Fruit fly (Drosophila melanogaster) whole organism, pupa: ENCODE results near the gene CG13917.

Experiments used
- CG10348 ChIP-seq: fragments of 200-800 bp; sonication (Bioruptor generic); IDR thresholded peaks from 2 replicates; pipeline ENCODE4 v1.3.6; 2022; ENCODE audit warnings: missing biosample characterization, missing genetic modification characterization
- CG12605 ChIP-seq: fragments of 200-800 bp; sonication (Bioruptor generic); IDR thresholded peaks from 2 replicates; pipeline ENCODE4 v1.3.6; 2022; ENCODE audit warnings: missing biosample characterization, missing genetic modification characterization
- CG13204 ChIP-seq: fragments of 200-800 bp; sonication (Bioruptor generic); optimal IDR thresholded peaks from 2 replicates; lab custom pipeline; 2018; ENCODE audit warnings: missing biosample characterization, mild to moderate bottlenecking, missing genetic modification characterization, moderate library complexity
- CG14655 ChIP-seq: fragments of 200-800 bp; sonication (Bioruptor generic); optimal IDR thresholded peaks from 3 replicates; lab custom pipeline; 2017; ENCODE audit warnings: mild to moderate bottlenecking, missing biosample characterization, missing genetic modification reagents, missing genetic modification characterization
- CG15710 ChIP-seq: fragments of 200-800 bp; sonication (Bioruptor generic); optimal IDR thresholded peaks from 2 replicates; lab custom pipeline; 2018; ENCODE audit warnings: missing biosample characterization, mild to moderate bottlenecking, missing genetic modification characterization, moderate library complexity
- CG17806 ChIP-seq: fragments of 200-800 bp; sonication (Bioruptor generic); optimal IDR thresholded peaks from 2 replicates; lab custom pipeline; 2018; ENCODE audit warnings: missing biosample characterization, mild to moderate bottlenecking, missing genetic modification characterization, moderate library complexity
- CG32121 ChIP-seq: fragments of 200-800 bp; sonication (Bioruptor generic); IDR thresholded peaks from 2 replicates; pipeline ENCODE4 v1.3.6; 2022; ENCODE audit warnings: missing biosample characterization, missing genetic modification characterization
- CG4496 ChIP-seq: fragments of 200-800 bp; sonication (Bioruptor generic); IDR thresholded peaks from 3 replicates; pipeline ENCODE4 v1.3.6; 2022; ENCODE audit warnings: missing biosample characterization, missing genetic modification characterization
- CG8159 ChIP-seq: fragments of 200-800 bp; sonication (Bioruptor generic); optimal IDR thresholded peaks from 3 replicates; lab custom pipeline; 2018; ENCODE audit warnings: missing biosample characterization, mild to moderate bottlenecking, missing genetic modification characterization, moderate library complexity
- CG8301 ChIP-seq: fragments of 200-800 bp; sonication (Bioruptor generic); optimal IDR thresholded peaks from 2 replicates; lab custom pipeline; 2018; ENCODE audit warnings: missing biosample characterization, mild to moderate bottlenecking, missing genetic modification characterization
- CG9948 ChIP-seq: fragments of 200-800 bp; sonication (Bioruptor generic); optimal IDR thresholded peaks from 2 replicates; lab custom pipeline; 2018; ENCODE audit warnings: missing biosample characterization, mild to moderate bottlenecking, missing genetic modification characterization, moderate library complexity
- D1 ChIP-seq: fragments of 200-800 bp; sonication (Bioruptor generic); optimal IDR thresholded peaks from 2 replicates; lab custom pipeline; 2018; ENCODE audit warnings: missing biosample characterization, mild to moderate bottlenecking, missing genetic modification characterization, moderate library complexity
- EcR ChIP-seq: fragments of 200-800 bp; sonication (Bioruptor generic); optimal IDR thresholded peaks from 3 replicates; lab custom pipeline; 2019; ENCODE audit warnings: missing biosample characterization, missing genetic modification characterization, mild to moderate bottlenecking, moderate library complexity, missing genetic modification reagents
- Ets98B ChIP-seq: fragments of 200-800 bp; sonication (Bioruptor generic); IDR thresholded peaks from 2 replicates; pipeline ENCODE4 v1.3.6; 2022; ENCODE audit warnings: missing biosample characterization, missing genetic modification characterization
- Pif1A ChIP-seq: fragments of 200-800 bp; sonication (Bioruptor generic); optimal IDR thresholded peaks from 3 replicates; lab custom pipeline; 2016; ENCODE audit warnings: missing biosample characterization, missing genetic modification characterization
- Pif1B ChIP-seq: fragments of 200-800 bp; sonication (Bioruptor generic); optimal IDR thresholded peaks from 3 replicates; lab custom pipeline; 2016; ENCODE audit warnings: missing biosample characterization, missing genetic modification characterization
- fd96Ca ChIP-seq: fragments of 200-800 bp; sonication (Bioruptor generic); IDR thresholded peaks from 3 replicates; pipeline ENCODE4 v1.3.6; 2022; ENCODE audit warnings: missing biosample characterization, missing genetic modification characterization
- gl ChIP-seq: fragments of 200-800 bp; sonication (Bioruptor generic); optimal IDR thresholded peaks from 2 replicates; lab custom pipeline; 2018; ENCODE audit warnings: missing biosample characterization, mild to moderate bottlenecking, missing genetic modification characterization
- rn ChIP-seq: fragments of 200-800 bp; sonication (Bioruptor generic); IDR thresholded peaks from 2 replicates; pipeline ENCODE4 v1.3.6; 2022; ENCODE audit warnings: missing biosample characterization, missing genetic modification characterization

CG13917 gene

DNA sequence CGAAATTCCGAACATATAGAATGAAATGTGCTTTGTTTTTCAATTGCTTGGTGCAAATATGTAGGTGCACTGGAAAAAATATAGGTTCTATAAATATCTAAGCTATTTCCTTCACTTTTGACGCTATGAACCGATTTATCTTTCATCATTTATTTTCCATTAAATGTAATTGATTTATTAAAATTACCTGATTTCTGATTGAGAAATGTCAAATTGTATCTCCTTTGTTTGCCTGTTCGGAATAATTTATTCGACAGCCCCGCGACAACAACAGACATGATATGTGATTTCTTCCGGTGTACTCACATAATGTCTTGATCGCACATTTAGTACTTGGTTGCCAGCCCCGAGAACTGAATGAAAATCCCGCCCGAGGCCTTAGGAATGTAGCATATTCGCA is 33.1 kb downstream of the CG13917 start:
- peak; percentile 45; the same call in 1 of the 2 replicates for TF ChIP-seq CG32121 (GFP tag; lab: Robert Waterston, UW)
- TF ChIP-seq Pif1A (GFP tag; lab: Kevin White, UChicago): peak; percentile 43
- TF ChIP-seq CG14655: no peak
- peak; percentile 35; the same call in 1 of the 3 replicates for TF ChIP-seq CG4496 (GFP tag; lab: Robert Waterston, UW)
- peak; percentile 42 for TF ChIP-seq CG8301
- TF ChIP-seq EcR (GFP tag; lab: Kevin White, UChicago): no peak
- 0 out of 3 replicates have a peak, but pooled peaks have one; percentile 23 for TF ChIP-seq fd96Ca (GFP tag; lab: Robert Waterston, UW)
- TF ChIP-seq CG10348 (GFP tag; lab: Robert Waterston, UW): peak; percentile 27; the same call in 1 of the 2 replicates
- peak; percentile 40 for TF ChIP-seq CG8159 (tag; lab: Kevin White, UChicago)

DNA sequence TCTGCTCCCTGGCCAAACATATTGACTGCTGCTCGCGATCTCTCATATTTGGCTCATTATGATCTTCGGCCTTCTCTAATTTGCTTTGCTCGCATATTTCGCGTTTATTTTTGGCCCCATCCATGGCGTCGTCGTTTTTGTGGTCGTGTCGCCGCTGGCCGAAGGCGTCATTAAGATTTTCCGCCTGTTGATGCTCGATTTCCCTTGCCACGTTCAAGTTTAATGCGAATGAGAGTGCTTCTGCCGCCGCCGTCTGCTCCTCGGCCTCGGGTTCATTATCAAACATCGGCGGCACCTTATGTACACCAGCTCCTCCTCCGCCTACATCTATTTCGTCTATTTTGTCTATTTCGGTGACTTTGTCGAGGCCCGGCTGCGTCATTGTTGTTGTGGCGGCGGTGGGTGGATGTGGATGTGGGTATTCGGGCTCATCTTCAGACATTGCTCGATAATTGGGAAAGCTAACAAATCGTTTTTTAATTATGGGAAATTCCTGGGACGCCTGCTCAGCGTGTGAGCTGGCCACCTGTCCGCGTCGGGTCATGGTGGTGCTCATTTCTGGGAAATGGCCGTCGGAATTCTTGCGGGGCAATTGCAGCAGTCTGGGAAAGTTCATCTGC is 38.1 kb downstream of the CG13917 start:
- no peak for TF ChIP-seq CG9948 (tag; lab: Kevin White, UChicago)
- TF ChIP-seq CG14655: no peak
- TF ChIP-seq CG32121 (GFP tag; lab: Robert Waterston, UW): no peak

DNA sequence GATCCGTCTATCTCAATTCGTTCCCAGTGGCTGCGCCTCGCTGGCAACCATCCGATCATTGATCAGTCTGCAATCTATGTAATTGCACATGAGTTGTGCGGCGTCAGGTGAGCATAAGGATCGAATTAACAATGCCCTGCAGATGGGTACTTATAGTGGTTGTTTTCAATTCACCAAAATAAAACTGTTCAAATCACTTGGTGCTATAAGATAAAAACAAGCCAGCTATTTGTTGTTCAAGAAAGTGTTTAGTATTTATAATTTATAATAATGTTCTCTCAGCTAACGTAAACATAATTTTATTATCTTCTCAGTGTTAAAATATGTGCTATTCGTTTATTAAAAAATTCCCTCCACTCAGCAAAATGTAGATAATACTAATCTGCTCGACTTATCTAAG is 39.2 kb downstream of the CG13917 start, which contains the start of gene CG12105:
Gene CG12105 (minus strand): TSS at position 101 of the 400 bp plus-strand sequence.
- TF ChIP-seq CG8301: no peak
- no peak for TF ChIP-seq CG8159 (tag; lab: Kevin White, UChicago)
- no peak for TF ChIP-seq CG13204 (GFP tag; lab: Kevin White, UChicago)
- TF ChIP-seq EcR (GFP tag; lab: Kevin White, UChicago): no peak
- no peak for TF ChIP-seq CG9948 (tag; lab: Kevin White, UChicago)
- TF ChIP-seq CG32121 (GFP tag; lab: Robert Waterston, UW): no peak
- TF ChIP-seq rn (GFP tag; lab: Robert Waterston, UW): no peak
- no peak for TF ChIP-seq D1 (tag; lab: Kevin White, UChicago)
- TF ChIP-seq CG14655: no peak
- no peak for TF ChIP-seq CG15710 (tag; lab: Kevin White, UChicago)
- no peak for TF ChIP-seq CG12605 (GFP tag; lab: Robert Waterston, UW)
- TF ChIP-seq, all 21 proteins: peak for 0

DNA sequence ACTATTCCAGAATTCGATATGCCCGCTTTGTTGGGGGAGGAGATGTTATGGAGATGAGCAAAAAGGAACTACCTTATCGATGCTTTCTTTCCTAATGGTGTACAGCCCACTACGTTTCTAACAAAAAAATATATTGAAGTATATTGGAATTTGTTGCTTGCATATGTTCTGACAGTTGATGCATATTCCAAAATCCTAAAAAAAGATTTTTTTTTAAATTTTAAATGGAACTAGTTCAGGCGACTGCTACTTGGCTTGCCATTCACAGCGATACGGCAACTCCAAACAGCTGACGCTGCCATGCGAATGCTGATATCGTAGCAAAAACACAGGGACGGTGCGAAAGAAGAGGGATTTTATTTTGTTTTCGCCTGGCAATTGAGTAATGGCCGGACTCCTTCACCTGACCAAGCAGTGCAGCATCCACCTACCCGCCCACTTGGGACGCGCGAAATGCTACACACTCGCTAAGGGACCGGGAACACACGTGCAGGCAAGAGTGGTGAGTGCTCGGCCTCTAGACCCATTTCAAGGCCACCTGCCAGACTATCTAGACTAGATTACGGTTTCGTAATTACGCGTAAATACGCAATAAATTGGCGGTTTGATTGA is 41.7 kb downstream of the CG13917 start, which contains the start of the genes CG13926, ABCB7 and CG33230:
Gene CG13926 (minus strand): TSS at position 43 of the 612 bp plus-strand sequence.
Gene ABCB7 (plus strand): TSS at position 299 of the 612 bp plus-strand sequence.
Gene CG33230 (plus strand): TSS at position 299 of the 612 bp plus-strand sequence.
- TF ChIP-seq CG13204 (GFP tag; lab: Kevin White, UChicago): no peak
- no peak for TF ChIP-seq CG8301
- no peak for TF ChIP-seq gl (tag; lab: Kevin White, UChicago)
- peak; percentile 23 for TF ChIP-seq CG8159 (tag; lab: Kevin White, UChicago)
- TF ChIP-seq Ets98B (GFP tag; lab: Robert Waterston, UW): 0 out of 2 replicates have a peak, but pooled peaks have one; percentile 17
- TF ChIP-seq CG17806 (tag; lab: Kevin White, UChicago): no peak
- peak; percentile 6 for TF ChIP-seq CG15710 (tag; lab: Kevin White, UChicago)
- TF ChIP-seq, all 21 proteins: peak for 3

DNA sequence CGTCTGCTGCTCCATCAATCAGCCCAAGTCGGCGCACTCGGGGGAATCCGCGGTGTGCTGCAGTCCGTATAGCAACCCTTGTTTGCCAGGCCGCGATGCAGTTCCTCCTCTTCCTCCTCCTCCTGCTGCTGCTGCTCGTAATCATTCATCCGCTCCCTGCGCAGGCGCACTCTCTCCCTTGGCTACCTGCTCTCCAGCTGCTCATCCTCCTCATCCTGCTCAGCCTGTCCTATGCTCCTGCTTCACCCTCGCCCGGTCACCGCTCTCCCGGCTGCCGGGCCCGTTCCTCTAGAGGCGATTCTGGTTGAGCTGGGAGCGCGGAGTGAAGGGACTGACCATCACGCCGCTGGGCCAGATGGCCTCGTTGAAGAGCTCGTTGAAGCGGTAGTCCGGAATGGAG is 50.4 kb downstream of the CG13917 start:
- TF ChIP-seq D1 (tag; lab: Kevin White, UChicago) (no peak), CG13204 (GFP tag; lab: Kevin White, UChicago) (peak; percentile 12)

DNA sequence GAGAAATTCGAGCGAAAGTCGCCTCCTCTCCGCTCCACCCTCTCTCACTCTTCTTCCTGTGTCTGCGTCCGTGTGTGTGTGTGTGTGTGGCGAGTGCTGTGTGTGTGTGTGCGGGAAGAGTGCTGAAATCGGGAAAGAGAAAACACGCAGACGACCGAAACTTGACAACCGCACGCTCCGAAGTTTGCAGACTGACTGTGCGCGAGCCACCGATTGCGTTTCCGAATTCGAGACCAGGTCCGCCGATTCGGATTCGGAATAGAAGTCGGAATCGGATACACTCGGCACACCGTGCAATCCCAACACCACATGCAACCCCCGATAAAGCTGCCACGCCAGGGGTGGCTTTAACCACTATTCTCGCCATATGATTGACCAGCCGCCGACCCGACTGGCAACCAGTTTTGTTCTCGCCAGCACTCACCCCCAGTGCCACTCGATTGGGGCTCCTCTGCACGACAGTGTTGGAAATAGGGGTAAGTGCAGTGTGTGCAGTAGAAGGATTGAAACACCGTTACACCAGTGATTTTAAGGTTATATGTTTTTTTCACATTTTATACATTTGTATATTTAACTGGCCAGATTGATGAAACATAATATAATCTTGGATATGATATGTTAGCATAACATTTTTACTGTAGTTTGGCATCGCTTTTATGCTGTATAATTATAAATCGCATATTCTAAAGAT is 51.8 kb downstream of the CG13917 start, which contains the start of gene CG13928:
Gene CG13928 (minus strand): TSS at position 202 of the 691 bp plus-strand sequence.
- no peak for TF ChIP-seq fd96Ca (GFP tag; lab: Robert Waterston, UW)
- TF ChIP-seq Pif1B: no peak
- TF ChIP-seq CG8159 (tag; lab: Kevin White, UChicago): no peak
- TF ChIP-seq CG17806 (tag; lab: Kevin White, UChicago): no peak
- TF ChIP-seq CG13204 (GFP tag; lab: Kevin White, UChicago): peak; percentile 25
- TF ChIP-seq Pif1A (GFP tag; lab: Kevin White, UChicago): no peak
- no peak for TF ChIP-seq Ets98B (GFP tag; lab: Robert Waterston, UW)
- no peak for TF ChIP-seq CG9948 (tag; lab: Kevin White, UChicago)
- TF ChIP-seq, all 21 proteins: peak for 1
